Worm (Caenorhabditis elegans): ENCODE measurements around the gene nhr-152.
"Not testable (repeated sequence)": the region's sequence is repeated elsewhere in the genome, so short reads cannot be mapped to it uniquely, and the experiment has no call there.

The nhr-152 gene

ce11 chrV:7683907-7684655 lies 2.1 kb upstream of the nhr-152 start, which contains the start of gene sre-11:
Gene sre-11 (minus strand): TSS chrV:7683957.
- no peak for TF ChIP-seq dao-5 (tag; optimal IDR thresholded peaks at IDR 0.05)
- no peak for TF ChIP-seq him-1 (tag; optimal IDR thresholded peaks at IDR 0.05)
- TF ChIP-seq W03F9.2 (tag; optimal IDR thresholded peaks at IDR 0.05): no peak

DNA sequence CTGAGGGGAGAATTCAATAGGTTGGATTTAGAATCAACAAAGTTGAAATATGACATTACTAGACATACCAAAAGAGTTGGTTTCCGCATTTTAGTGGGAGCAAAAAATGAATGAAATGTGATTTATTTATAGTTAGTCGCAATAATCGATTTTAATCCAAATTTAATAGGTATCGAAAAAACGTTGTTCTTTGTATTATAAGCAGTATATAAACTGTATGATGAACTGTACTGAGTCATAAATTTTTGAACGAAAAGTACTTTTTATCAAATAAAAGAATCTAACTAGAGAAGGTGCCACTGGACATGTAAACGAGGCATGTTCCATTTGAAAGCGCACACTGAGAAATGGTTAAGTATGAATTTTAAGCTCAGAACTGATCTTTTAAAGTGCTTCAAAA lies 3.7 kb downstream of the nhr-152 start, which contains the start of gene C12D5.9:
Gene C12D5.9, minus strand, starts transcription at position 101 of the 400 bp plus-strand sequence.
- TF ChIP-seq W03F9.2 (tag; optimal IDR thresholded peaks at IDR 0.05): no peak
- TF ChIP-seq dao-5 (tag; optimal IDR thresholded peaks at IDR 0.05): no peak
- TF ChIP-seq him-1 (tag; optimal IDR thresholded peaks at IDR 0.05): no peak

DNA sequence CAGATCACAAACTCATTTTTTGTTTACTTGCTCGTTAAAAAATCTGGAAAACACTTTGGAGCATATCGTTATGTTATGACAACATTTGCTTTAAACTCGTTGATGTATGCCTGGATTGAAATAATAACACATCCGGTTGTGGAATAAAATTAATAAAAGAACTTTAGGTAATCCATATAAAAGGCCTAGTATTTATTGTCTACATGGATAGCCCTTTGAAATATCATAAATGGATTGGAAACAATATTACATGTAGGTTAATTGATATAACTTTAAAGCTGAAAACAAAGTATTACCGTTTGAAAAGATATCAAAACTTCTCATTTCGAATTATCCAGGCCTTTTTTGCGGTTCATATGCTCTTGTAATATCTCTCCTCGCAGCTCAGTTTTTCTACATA lies 4.5 kb downstream of the nhr-152 start:
- TF ChIP-seq him-1 (tag; optimal IDR thresholded peaks at IDR 0.05) (no peak), dao-5 (tag; optimal IDR thresholded peaks at IDR 0.05) (no peak), W03F9.2 (tag; optimal IDR thresholded peaks at IDR 0.05) (no peak)

- no peak for TF ChIP-seq W03F9.2 (tag; optimal IDR thresholded peaks at IDR 0.05)
- no peak for TF ChIP-seq dao-5 (tag; optimal IDR thresholded peaks at IDR 0.05)
- no peak for TF ChIP-seq him-1 (tag; optimal IDR thresholded peaks at IDR 0.05)
Observed at ce11 chrV:7693394-7693793, 7.2 kb downstream of the nhr-152 start, which contains the start of gene C12D5.10. Gene C12D5.10 (minus strand): TSS chrV:7693494.

ce11 chrV:7696842-7697241 lies 10.7 kb downstream of the nhr-152 start, which contains the start of gene ZK105.3:
Gene ZK105.3 (plus strand): TSS chrV:7697142.
- TF ChIP-seq him-1 (tag; optimal IDR thresholded peaks at IDR 0.05) (no peak), dao-5 (tag; optimal IDR thresholded peaks at IDR 0.05) (no peak), W03F9.2 (tag; optimal IDR thresholded peaks at IDR 0.05) (no peak)

DNA sequence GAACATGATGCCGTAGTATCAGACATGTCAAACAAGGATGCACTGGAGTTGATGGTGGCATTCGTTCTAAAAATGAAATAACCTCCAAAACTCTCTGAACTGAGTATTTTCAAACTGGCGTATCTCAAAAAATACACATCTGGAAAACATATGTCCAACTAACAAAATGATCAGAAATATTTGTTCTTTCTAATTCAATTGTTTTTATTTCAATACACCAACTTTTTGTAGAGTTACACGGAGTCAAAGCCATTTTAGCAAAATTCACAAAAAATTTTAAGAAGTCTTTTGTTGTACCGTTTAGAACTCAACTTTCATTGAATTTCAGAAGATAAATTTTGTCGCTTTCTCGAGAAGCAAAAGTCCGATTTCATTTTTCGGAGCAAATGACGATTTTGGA lies 17.4 kb downstream of the nhr-152 start, which contains the start of gene srsx-40:
Gene srsx-40, minus strand, starts transcription at position 101 of the 400 bp plus-strand sequence.
- TF ChIP-seq W03F9.2, him-1, dao-5 (tag; optimal IDR thresholded peaks at IDR 0.05): not testable (repeated sequence)

DNA sequence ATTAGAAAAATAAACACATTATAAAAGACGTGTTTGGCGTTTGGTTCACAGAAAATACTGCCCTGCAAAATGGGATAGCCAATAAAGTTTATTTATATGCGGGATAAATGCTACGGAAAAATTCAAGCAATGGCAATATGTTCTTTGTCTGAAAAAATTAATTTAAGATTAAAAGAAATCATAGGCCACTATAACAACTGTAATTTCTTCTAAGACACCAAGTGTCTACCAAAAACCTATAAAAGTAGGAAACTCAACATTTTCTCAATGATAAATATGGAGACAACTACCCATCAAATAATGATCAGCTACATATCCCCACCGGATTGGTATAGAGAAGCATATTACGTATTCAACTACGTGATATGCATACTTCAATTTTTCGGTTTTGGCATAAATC lies 19.2 kb downstream of the nhr-152 start, which contains the start of gene srw-3:
Gene srw-3, plus strand, starts transcription at position 301 of the 400 bp plus-strand sequence.
- TF ChIP-seq him-1 (tag; optimal IDR thresholded peaks at IDR 0.05) (no peak), W03F9.2 (tag; optimal IDR thresholded peaks at IDR 0.05) (no peak)

ce11 chrV:7708525-7708924 lies 22.4 kb downstream of the nhr-152 start, which contains the start of gene ZK105.11:
Gene ZK105.11 (minus strand): TSS chrV:7708625.
- TF ChIP-seq him-1 (tag; optimal IDR thresholded peaks at IDR 0.05): no peak
- no peak for TF ChIP-seq dao-5 (tag; optimal IDR thresholded peaks at IDR 0.05)
- TF ChIP-seq W03F9.2 (tag; optimal IDR thresholded peaks at IDR 0.05): no peak

- TF ChIP-seq him-1 (tag; optimal IDR thresholded peaks at IDR 0.05): no peak
- no peak for TF ChIP-seq dao-5 (tag; optimal IDR thresholded peaks at IDR 0.05)
- TF ChIP-seq W03F9.2 (tag; optimal IDR thresholded peaks at IDR 0.05): no peak
Observed at ce11 chrV:7713072-7713471, 26.9 kb downstream of the nhr-152 start, which contains the start of gene ZK105.13. Gene ZK105.13 (minus strand): TSS chrV:7713172.

DNA sequence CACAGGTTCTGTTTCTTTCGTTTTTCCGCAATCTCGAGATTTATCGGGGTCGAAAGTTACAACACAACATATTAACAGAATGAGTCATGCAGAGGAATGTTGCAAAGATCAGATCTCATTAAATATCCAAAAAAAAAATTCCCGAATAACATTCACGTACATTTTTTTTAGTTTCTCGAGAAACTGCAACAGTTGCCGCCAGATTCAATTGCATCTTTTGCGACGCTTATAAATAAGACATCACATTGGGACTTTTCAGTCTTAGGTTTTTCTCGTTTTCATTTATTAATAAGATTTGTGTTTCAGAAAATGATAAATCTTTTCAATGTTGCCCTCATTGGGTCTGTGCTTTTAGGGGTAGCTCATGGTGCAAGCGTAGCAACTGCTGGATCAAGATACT lies 27.5 kb downstream of the nhr-152 start, which contains the start of gene ZK105.1:
Gene ZK105.1, plus strand, starts transcription at position 301 of the 400 bp plus-strand sequence.
- TF ChIP-seq dao-5 (tag; optimal IDR thresholded peaks at IDR 0.05) (no peak), him-1 (tag; optimal IDR thresholded peaks at IDR 0.05) (no peak), W03F9.2 (tag; optimal IDR thresholded peaks at IDR 0.05) (no peak)

DNA sequence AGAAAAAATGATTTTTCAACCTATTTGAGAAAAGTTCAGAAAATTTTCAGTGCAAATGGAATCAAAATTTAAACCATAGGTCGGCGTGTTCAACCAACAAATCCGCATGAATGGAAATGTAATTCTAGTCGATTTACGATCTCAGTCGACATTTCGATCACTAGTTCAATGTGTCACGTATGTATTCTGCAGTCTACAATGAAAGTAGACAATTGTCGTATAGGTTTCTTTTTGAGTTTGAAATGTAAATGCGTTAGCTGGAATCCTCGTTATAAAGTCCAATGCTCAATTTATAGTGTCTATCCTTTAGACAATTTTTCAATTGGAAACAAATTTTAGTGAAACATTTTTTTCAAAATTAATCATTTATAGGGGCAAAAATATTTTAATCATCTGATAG lies 29.9 kb downstream of the nhr-152 start, which contains the start of gene ZK105.12:
Gene ZK105.12, minus strand, starts transcription at position 101 of the 400 bp plus-strand sequence.
- TF ChIP-seq him-1 (tag; optimal IDR thresholded peaks at IDR 0.05) (no peak), W03F9.2 (tag; optimal IDR thresholded peaks at IDR 0.05) (no peak), dao-5 (tag; optimal IDR thresholded peaks at IDR 0.05) (no peak)

- TF ChIP-seq him-1 (tag; optimal IDR thresholded peaks at IDR 0.05): no peak
Observed at ce11 chrV:7717629-7718028, 31.5 kb downstream of the nhr-152 start, which contains the start of gene ZK105.5. Gene ZK105.5 (minus strand): TSS chrV:7717729.

DNA sequence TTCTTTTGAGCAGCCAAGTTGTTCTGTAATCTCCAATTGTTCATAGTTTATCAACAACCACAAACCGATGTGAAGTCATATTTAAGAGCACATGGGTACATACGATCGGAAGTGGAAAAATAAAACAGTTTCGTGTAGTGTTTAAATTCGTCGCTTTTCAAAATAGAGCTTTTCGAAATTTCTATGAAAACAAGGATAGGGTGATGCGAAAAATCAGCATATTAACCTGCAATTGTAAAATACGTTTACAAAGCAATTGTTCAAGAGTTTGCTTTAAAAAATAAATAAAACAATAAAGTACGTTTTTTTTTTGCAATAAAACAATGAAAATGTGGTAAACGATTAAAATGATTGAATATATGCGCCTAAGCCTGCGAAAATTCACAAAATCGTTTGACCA lies 35.8 kb downstream of the nhr-152 start, which contains the start of gene ZK105.14:
Gene ZK105.14, minus strand, starts transcription at position 101 of the 400 bp plus-strand sequence.
- TF ChIP-seq W03F9.2 (tag; optimal IDR thresholded peaks at IDR 0.05): no peak
- TF ChIP-seq dao-5 (tag; optimal IDR thresholded peaks at IDR 0.05): no peak
- no peak for TF ChIP-seq him-1 (tag; optimal IDR thresholded peaks at IDR 0.05)

ce11 chrV:7723967-7724544 lies 37.9 kb downstream of the nhr-152 start, which contains the start of the genes ZK105.6 and ZK105.8:
Gene ZK105.6 (minus strand): TSS chrV:7724067.
Gene ZK105.8 (plus strand): TSS chrV:7724494.
- no peak for TF ChIP-seq W03F9.2 (tag; optimal IDR thresholded peaks at IDR 0.05)
- TF ChIP-seq him-1 (tag; optimal IDR thresholded peaks at IDR 0.05): no peak
- TF ChIP-seq dao-5 (tag; optimal IDR thresholded peaks at IDR 0.05): no peak
